Fruit fly (Drosophila melanogaster): ENCODE results near the gene Brd7-9.
A peak's percentile ranks its signal among the peaks of the same experiment; 100 is the strongest.

Gene Brd7-9

DNA sequence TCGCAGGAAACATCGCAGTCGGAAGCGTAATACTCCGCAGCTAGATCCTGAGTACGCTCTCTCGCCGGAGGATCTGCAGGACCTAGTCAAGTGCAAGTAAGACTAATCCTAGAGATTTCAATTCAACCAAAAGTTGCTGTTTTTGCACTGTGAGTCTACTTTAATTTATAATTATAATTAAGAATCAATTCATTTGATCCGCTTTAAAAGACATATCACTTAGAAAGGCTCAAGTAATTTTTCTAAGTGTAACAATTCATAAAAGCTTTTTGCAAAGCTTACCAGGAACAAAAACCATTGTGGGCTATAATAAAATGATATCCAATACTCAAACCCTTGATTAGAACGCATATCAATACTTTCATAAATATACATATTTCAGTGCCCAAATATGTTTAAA, 25.8 kb upstream of the Brd7-9 start (continued):
- peak; percentile 40; the same call in 1 of the 2 replicates for TF ChIP-seq Ada2b (GFP tag; IDR thresholded peaks at IDR 0.05)
- 0 out of 2 replicates have a peak, but pooled peaks have one; percentile 16 for TF ChIP-seq seq (GFP tag; IDR thresholded peaks at IDR 0.05)
- TF ChIP-seq CG11696 (GFP tag; IDR thresholded peaks at IDR 0.05), result 0 out of 2 replicates have a peak, but pooled peaks have one; percentile 18
- TF ChIP-seq Drgx (GFP tag; IDR thresholded peaks at IDR 0.05), result 0 out of 2 replicates have a peak, but pooled peaks have one; percentile 23
- TF ChIP-seq stc (GFP tag; IDR thresholded peaks at IDR 0.05), result 0 out of 2 replicates have a peak, but pooled peaks have one; percentile 11
- peak; percentile 4 for TF ChIP-seq Sox102F (GFP tag; optimal IDR thresholded peaks at IDR 0.05)
- TF ChIP-seq CG15269 (tag; optimal IDR thresholded peaks at IDR 0.05), result peak; percentile 30
- 0 out of 2 replicates have a peak, but pooled peaks have one; percentile 17 for TF ChIP-seq CG11247 (GFP tag; IDR thresholded peaks at IDR 0.05)
- TF ChIP-seq Meics (GFP tag; optimal IDR thresholded peaks at IDR 0.05), result peak; percentile 6
- TF ChIP-seq nmo (GFP tag; optimal IDR thresholded peaks at IDR 0.05), result no peak
- TF ChIP-seq CG11456 (GFP tag; IDR thresholded peaks at IDR 0.05), result no peak
- TF ChIP-seq CG34422 (GFP tag; IDR thresholded peaks at IDR 0.05), result 0 out of 3 replicates have a peak, but pooled peaks have one; percentile 16
- TF ChIP-seq E2f1 (GFP tag; IDR thresholded peaks at IDR 0.05), result peak; percentile 22; the same call in 1 of the 2 replicates
- TF ChIP-seq CG18476 (GFP tag; optimal IDR thresholded peaks at IDR 0.05), result no peak
- peak; percentile 37; the same call in 1 of the 2 replicates for TF ChIP-seq CG14014 (GFP tag; IDR thresholded peaks at IDR 0.05)
- peak; percentile 34; the same call in 1 of the 2 replicates for TF ChIP-seq H2.0 (GFP tag; IDR thresholded peaks at IDR 0.05)
- TF ChIP-seq HLHmδ (GFP tag; optimal IDR thresholded peaks at IDR 0.05), result no peak
- TF ChIP-seq CrebB (tag; optimal IDR thresholded peaks at IDR 0.05), result no peak
- 0 out of 2 replicates have a peak, but pooled peaks have one; percentile 10 for TF ChIP-seq Awh (GFP tag; IDR thresholded peaks at IDR 0.05)
- TF ChIP-seq dysf (GFP tag; IDR thresholded peaks at IDR 0.05), result peak; percentile 50; the same call in 1 of the 3 replicates

DNA sequence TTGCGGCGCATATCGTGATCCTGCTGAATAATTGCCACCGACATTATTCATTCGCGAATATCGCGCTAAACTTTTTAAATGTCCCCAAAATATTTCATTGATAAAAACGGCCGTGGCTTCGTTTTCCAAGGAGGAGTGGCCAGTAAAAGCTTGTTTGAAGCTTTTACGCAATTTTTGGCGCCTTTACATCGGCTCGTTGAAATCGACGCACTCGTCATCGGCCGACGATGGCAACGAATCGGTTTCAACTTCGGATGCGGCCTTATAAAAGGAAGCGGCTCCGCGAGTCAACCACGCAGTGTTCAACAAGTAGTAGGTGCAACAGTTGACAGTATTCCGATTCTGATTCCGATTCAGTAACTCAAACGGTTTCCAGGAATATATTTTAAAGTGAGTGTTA, 15.3 kb upstream of the Brd7-9 start, which contains the start of gene CG7191:
Gene CG7191, plus strand, starts transcription at position 301 of the 400 bp plus-strand sequence.
- TF ChIP-seq CG10147 (GFP tag; optimal IDR thresholded peaks at IDR 0.05) (no peak), CG15269 (tag; optimal IDR thresholded peaks at IDR 0.05) (no peak), crp (GFP tag; optimal IDR thresholded peaks at IDR 0.05) (no peak), nau (GFP tag; optimal IDR thresholded peaks at IDR 0.05) (no peak), ems (GFP tag; optimal IDR thresholded peaks at IDR 0.05) (no peak), p53 (GFP tag; optimal IDR thresholded peaks at IDR 0.05) (no peak), CG10654 (GFP tag; optimal IDR thresholded peaks at IDR 0.05) (no peak), GATAe (GFP tag; conservative IDR thresholded peaks at IDR 0.05) (no peak), cato (GFP tag; optimal IDR thresholded peaks at IDR 0.05; ENCODE audit: borderline replicate concordance) (no peak), CG7271 (tag; optimal IDR thresholded peaks at IDR 0.05) (no peak), slp2 (GFP tag; optimal IDR thresholded peaks at IDR 0.05) (no peak), Nf-YC (tag; optimal IDR thresholded peaks at IDR 0.05) (no peak), dmrt11E (tag; optimal IDR thresholded peaks at IDR 0.05) (no peak), Camta (GFP tag; optimal IDR thresholded peaks at IDR 0.05) (no peak), Deaf1 (tag; optimal IDR thresholded peaks at IDR 0.05) (peak; percentile 90), CG5180 (GFP tag; optimal IDR thresholded peaks at IDR 0.05) (no peak), scrt (GFP tag; optimal IDR thresholded peaks at IDR 0.05) (peak; percentile 83), CG12155 (GFP tag; optimal IDR thresholded peaks at IDR 0.05) (no peak), H15 (GFP tag; IDR thresholded peaks at IDR 0.05) (no peak), CG2889 (GFP tag; IDR thresholded peaks at IDR 0.05) (no peak), Ets65A (GFP tag) (peak; percentile 23), Antp (GFP tag; optimal IDR thresholded peaks at IDR 0.05) (no peak), Six4 (GFP tag; optimal IDR thresholded peaks at IDR 0.05) (no peak), Dfd (GFP tag; optimal IDR thresholded peaks at IDR 0.05) (no peak), zfh2 (GFP tag; optimal IDR thresholded peaks at IDR 0.05) (no peak)
